Worm (Caenorhabditis elegans): Measurements from ENCODE around the gene F45F2.10.

Gene F45F2.10

ce11 chrV:8555955-8556354 lies 37.3 kb upstream of the F45F2.10 start:
- TF ChIP-seq nhr-237 (tag; optimal IDR thresholded peaks at IDR 0.05) (no peak), snpc-4 (tag; optimal IDR thresholded peaks at IDR 0.05) (no peak)

ce11 chrV:8552460-8552859 lies 33.8 kb upstream of the F45F2.10 start, which contains the start of gene acr-15:
acr-15 (plus strand) TSS chrV:8552695.
- TF ChIP-seq Y5F2A.4 (GFP tag; optimal IDR thresholded peaks at IDR 0.05) (no peak), duxl-1 (tag; optimal IDR thresholded peaks at IDR 0.05; ENCODE audit: poor library complexity) (no peak), nhr-11 (tag; optimal IDR thresholded peaks at IDR 0.05) (peak; percentile 14), ceh-62 (tag; optimal IDR thresholded peaks at IDR 0.05) (no peak), lin-39 (tag; optimal IDR thresholded peaks at IDR 0.05) (no peak)

- TF ChIP-seq lin-29 (GFP tag; IDR thresholded peaks at IDR 0.05) (no peak), ztf-7 (tag; optimal IDR thresholded peaks at IDR 0.05) (no peak), snpc-1.2 (GFP tag; IDR thresholded peaks at IDR 0.05) (no peak), F49E8.2 (tag; optimal IDR thresholded peaks at IDR 0.05; ENCODE audit: borderline replicate concordance) (no peak), dmd-6 (GFP tag; IDR thresholded peaks at IDR 0.05) (0 out of 2 replicates have a peak, but pooled peaks have one; percentile 13)
These were observed 30.3 kb upstream of the F45F2.10 start, which contains the start of gene stdh-4 for ce11 chrV:8548989-8549388. stdh-4 (plus strand) TSS chrV:8549289.

ce11 chrV:8545531-8546224 lies 27.0 kb upstream of the F45F2.10 start, which contains the start of the genes slc-17.8 and asns-1:
slc-17.8 (minus strand) TSS chrV:8545581.
asns-1 (plus strand) TSS chrV:8546174.
- peak; percentile 90 for TF ChIP-seq set-16 (GFP tag; IDR thresholded peaks at IDR 0.05)
- no peak for TF ChIP-seq egl-43 (GFP tag; IDR thresholded peaks at IDR 0.05)
- no peak for TF ChIP-seq spr-1 (tag; optimal IDR thresholded peaks at IDR 0.05)

ce11 chrV:8537031-8537430 lies 18.4 kb upstream of the F45F2.10 start, which contains the start of gene otpl-4:
otpl-4 (plus strand) TSS chrV:8537331.
- TF ChIP-seq ceh-32 (tag; optimal IDR thresholded peaks at IDR 0.05; ENCODE audit: poor library complexity) (no peak), nhr-77 (tag; optimal IDR thresholded peaks at IDR 0.05) (no peak), unc-62 (GFP tag; optimal IDR thresholded peaks at IDR 0.05 in 1 of 2) (no peak), unc-62 (tag; optimal IDR thresholded peaks at IDR 0.05) (no peak), daf-8 (GFP tag; IDR thresholded peaks at IDR 0.05) (no peak), dpl-1 (GFP tag; optimal IDR thresholded peaks at IDR 0.05) (no peak), ZK546.5 (tag; optimal IDR thresholded peaks at IDR 0.05) (no peak), zfp-3 (GFP tag; conservative IDR thresholded peaks at IDR 0.05) (no peak), saeg-2 (GFP tag; IDR thresholded peaks at IDR 0.05) (no peak), daf-19 (GFP tag; conservative IDR thresholded peaks at IDR 0.05) (no peak), T20F7.1 (GFP tag; optimal IDR thresholded peaks at IDR 0.05) (no peak)

- TF ChIP-seq nhr-42 (GFP tag; IDR thresholded peaks at IDR 0.05) (no peak), daf-19 (GFP tag; conservative IDR thresholded peaks at IDR 0.05) (no peak), skn-1 (tag; optimal IDR thresholded peaks at IDR 0.05) (no peak), attf-4 (tag; optimal IDR thresholded peaks at IDR 0.05) (no peak), spr-3 (GFP tag; optimal IDR thresholded peaks at IDR 0.05) (no peak), nhr-48 (tag; optimal IDR thresholded peaks at IDR 0.05) (no peak)
These were observed 17.5 kb upstream of the F45F2.10 start, which contains the start of gene his-39 for ce11 chrV:8536213-8536612. his-39 (plus strand) TSS chrV:8536513.

Measured in whole organism, L4 larva.